Worm (Caenorhabditis elegans) whole organism, L1 larva: Measurements from ENCODE around the gene gcy-33.

Source experiments
- C34B4.2 ChIP-seq: sonication (generic microtip); optimal IDR thresholded peaks from 2 replicates; lab custom pipeline; 2017; ENCODE audit warnings: mild to moderate bottlenecking, missing genetic modification characterization, missing compliant biosample characterization
- blmp-1 ChIP-seq: fragments of 150-350 bp; optimal IDR thresholded peaks from 2 replicates; lab custom pipeline; 2014; ENCODE audit warnings: missing biosample characterization, missing genetic modification characterization
- ceh-88 ChIP-seq: fragments of 200-800 bp; sonication (Bioruptor generic); IDR thresholded peaks from 2 replicates; pipeline ENCODE4 v1.3.6; 2022; ENCODE audit warnings: missing genetic modification characterization, missing compliant biosample characterization
- dsc-1 ChIP-seq: sonication (generic microtip); optimal IDR thresholded peaks from 2 replicates; lab custom pipeline; 2016; ENCODE audit warnings: mild to moderate bottlenecking, missing genetic modification characterization, missing compliant biosample characterization
- efl-1 ChIP-seq, 4 experiments: fragments of 150-350 bp; optimal IDR thresholded peaks in 3 of 4; peaks in 1 of 4; 1 replicate in 1 of 4; 2 replicates in 3 of 4; lab custom pipeline; 2014; ENCODE audit warnings: missing biosample characterization in 2 of 4, missing genetic modification characterization in 2 of 4, missing genetic modification reagents in 2 of 4
- egl-27 ChIP-seq, 2 experiments: fragments of 150-350 bp in 1 of 2; sonication (generic microtip); optimal IDR thresholded peaks; 3 replicates each; lab custom pipeline; 2017 to 2018; ENCODE audit warnings: missing biosample characterization in 2 of 2, missing genetic modification characterization in 2 of 2, missing genetic modification reagents in 2 of 2
- elt-2 ChIP-seq: sonication (generic microtip); optimal IDR thresholded peaks from 2 replicates; lab custom pipeline; 2016; ENCODE audit warnings: missing genetic modification characterization, mild to moderate bottlenecking, inconsistent platforms, missing compliant biosample characterization, missing genetic modification reagents
- fkh-10 ChIP-seq: sonication (generic microtip); optimal IDR thresholded peaks from 2 replicates; lab custom pipeline; 2017; ENCODE audit warnings: missing biosample characterization, missing genetic modification reagents, missing genetic modification characterization
- fkh-8 ChIP-seq: sonication (generic microtip); optimal IDR thresholded peaks from 2 replicates; lab custom pipeline; 2016; ENCODE audit warnings: mild to moderate bottlenecking, missing genetic modification characterization, missing compliant biosample characterization
- jun-1 ChIP-seq: fragments of 150-350 bp; optimal IDR thresholded peaks from 2 replicates; lab custom pipeline; 2014; ENCODE audit warnings: missing biosample characterization, missing genetic modification reagents, missing genetic modification characterization
- lin-13 ChIP-seq: fragments of 150-350 bp; optimal IDR thresholded peaks from 2 replicates; lab custom pipeline; 2014; ENCODE audit warnings: missing biosample characterization, missing genetic modification reagents, missing genetic modification characterization
- lin-14 ChIP-seq: fragments of 200-800 bp; sonication (Bioruptor generic); optimal IDR thresholded peaks from 2 replicates; lab custom pipeline; 2018; ENCODE audit warnings: mild to moderate bottlenecking, missing genetic modification characterization, moderate library complexity, missing compliant biosample characterization
- lin-35 ChIP-seq, 2 experiments: fragments of 150-350 bp; optimal IDR thresholded peaks; 2 replicates each; lab custom pipeline; 2014; ENCODE audit warnings: missing biosample characterization in 2 of 2, missing genetic modification characterization in 2 of 2, missing genetic modification reagents in 2 of 2
- mab-9 ChIP-seq: fragments of 200-800 bp; sonication (Bioruptor generic); IDR thresholded peaks from 2 replicates; pipeline ENCODE4 v1.3.6; 2022; ENCODE audit warnings: missing genetic modification reagents, missing genetic modification characterization, missing compliant biosample characterization
- nhr-20 ChIP-seq: sonication (generic microtip); optimal IDR thresholded peaks from 2 replicates; lab custom pipeline; 2016; ENCODE audit warnings: mild to moderate bottlenecking, missing genetic modification characterization, missing compliant biosample characterization
- nhr-28 ChIP-seq: fragments of 150-350 bp; optimal IDR thresholded peaks from 2 replicates; lab custom pipeline; 2014; ENCODE audit warnings: missing biosample characterization, missing genetic modification characterization
- nhr-71 ChIP-seq: sonication (generic microtip); optimal IDR thresholded peaks from 2 replicates; lab custom pipeline; 2016; ENCODE audit warnings: mild to moderate bottlenecking, missing genetic modification characterization, moderate library complexity, missing compliant biosample characterization
- nhr-76 ChIP-seq: sonication (generic microtip); optimal IDR thresholded peaks from 2 replicates; lab custom pipeline; 2017; ENCODE audit warnings: missing biosample characterization, missing genetic modification characterization
- nhr-90 ChIP-seq: sonication (generic microtip); optimal IDR thresholded peaks from 2 replicates; lab custom pipeline; 2016; ENCODE audit warnings: mild to moderate bottlenecking, missing genetic modification characterization, missing compliant biosample characterization; ENCODE audit not compliant: poor library complexity
- pax-3 ChIP-seq: fragments of 200-800 bp; sonication (Bioruptor generic); optimal IDR thresholded peaks from 2 replicates; lab custom pipeline; 2018; ENCODE audit warnings: mild to moderate bottlenecking, missing genetic modification characterization, moderate library complexity, missing compliant biosample characterization
- pqm-1 ChIP-seq: sonication (generic microtip); optimal IDR thresholded peaks from 3 replicates; lab custom pipeline; 2017; ENCODE audit warnings: missing biosample characterization, missing genetic modification characterization
- snpc-4 ChIP-seq: fragments of 150-350 bp; optimal IDR thresholded peaks from 2 replicates; lab custom pipeline; 2014; ENCODE audit warnings: missing biosample characterization, missing genetic modification characterization
- snu-23 ChIP-seq: sonication (generic microtip); optimal IDR thresholded peaks from 2 replicates; lab custom pipeline; 2016; ENCODE audit warnings: missing genetic modification characterization, missing compliant biosample characterization
- swsn-7 ChIP-seq: sonication (generic microtip); optimal IDR thresholded peaks from 2 replicates; lab custom pipeline; 2016; ENCODE audit warnings: missing genetic modification characterization, missing compliant biosample characterization
- unc-130 ChIP-seq: fragments of 150-350 bp; optimal IDR thresholded peaks from 2 replicates; lab custom pipeline; 2017; ENCODE audit warnings: missing biosample characterization, missing genetic modification characterization, inconsistent platforms
- unc-86 ChIP-seq: sonication (generic microtip); optimal IDR thresholded peaks from 2 replicates; lab custom pipeline; 2016; ENCODE audit warnings: missing genetic modification characterization, missing compliant biosample characterization
- ztf-11 ChIP-seq, 2 experiments: sonication (generic microtip); optimal IDR thresholded peaks; 2 replicates each; lab custom pipeline; 2016 to 2017; ENCODE audit warnings: missing genetic modification characterization in 2 of 2, missing biosample characterization in 1 of 2, missing compliant biosample characterization in 1 of 2
- ztf-4 ChIP-seq: fragments of 150-350 bp; optimal IDR thresholded peaks from 2 replicates; lab custom pipeline; 2014; ENCODE audit warnings: missing biosample characterization, missing genetic modification characterization

Gene gcy-33

DNA sequence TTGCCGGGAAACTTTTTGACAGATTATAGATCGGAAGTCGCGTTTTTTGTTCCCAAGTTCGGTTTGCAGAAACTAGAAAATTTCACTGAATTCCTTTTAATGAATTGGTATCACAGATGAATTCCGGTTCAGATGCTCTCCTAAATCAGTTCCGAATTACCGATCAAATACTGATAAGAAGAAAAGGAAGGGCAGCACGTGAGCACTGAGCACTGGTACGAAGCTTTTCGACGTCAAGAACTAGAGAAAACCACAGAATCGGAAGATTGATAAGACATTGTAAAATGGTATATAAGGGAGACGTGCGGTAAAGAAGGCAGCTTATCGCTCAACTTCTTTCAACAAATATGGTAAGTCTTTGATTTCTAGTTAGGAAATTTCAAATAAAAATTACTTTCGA is 26.4 kb downstream of the gcy-33 start, which contains the start of gene cpr-1:
cpr-1 (plus strand) TSS at position 319 of the 400 bp plus-strand sequence.
- TF ChIP-seq snu-23 (GFP tag; lab: Kevin White, UChicago), result no peak
- TF ChIP-seq snpc-4, result no peak
- peak; percentile 98 for TF ChIP-seq elt-2 (tag; lab: Kevin White, UChicago)
- no peak for TF ChIP-seq nhr-28 (tag; lab: Kevin White, UChicago)
- no peak for TF ChIP-seq efl-1 (optimal IDR thresholded peaks at IDR 0.05; lab: Kevin White, UChicago)
- peak in 1 of 2 experiments; percentile 78 for TF ChIP-seq efl-1 (GFP tag; optimal IDR thresholded peaks at IDR 0.05 in 1 of 2; lab: Kevin White, UChicago)
- peak; percentile 32 for TF ChIP-seq pax-3 (tag; lab: Kevin White, UChicago)
- TF ChIP-seq ztf-11 (tag; optimal IDR thresholded peaks at IDR 0.05; lab: Kevin White, UChicago), result no peak
- TF ChIP-seq lin-13, result no peak
- TF ChIP-seq blmp-1, result no peak
- TF ChIP-seq lin-35 (GFP tag; optimal IDR thresholded peaks at IDR 0.05; lab: Kevin White, UChicago), result peak in 1 of 2 experiments; percentile 41
- no peak for TF ChIP-seq egl-27 (tag; optimal IDR thresholded peaks at IDR 0.05; lab: Kevin White, UChicago)
- peak; percentile 85 for TF ChIP-seq pqm-1 (tag; lab: Kevin White, UChicago)
- peak; percentile 42 for TF ChIP-seq nhr-20
- peak; percentile 11 for TF ChIP-seq jun-1
- peak; percentile 17 for TF ChIP-seq nhr-71 (tag; lab: Kevin White, UChicago)

DNA sequence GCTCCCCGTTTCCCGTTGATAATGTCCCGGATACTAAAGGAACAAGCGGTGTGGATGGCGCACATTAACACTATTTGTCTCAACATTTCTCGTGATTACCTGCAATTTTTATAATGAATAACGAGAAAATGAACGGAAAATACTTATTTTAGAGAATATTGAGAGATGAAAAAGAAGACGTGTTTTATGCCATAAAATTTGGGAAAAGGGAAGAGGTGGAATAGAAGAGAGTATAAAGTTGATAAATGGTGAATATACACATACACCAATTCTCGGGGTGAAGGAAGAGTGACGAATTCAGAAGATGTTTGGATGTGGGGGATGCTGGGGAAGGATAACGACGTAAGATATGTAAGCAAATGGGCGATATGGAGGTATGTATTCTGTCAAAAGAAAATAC is 36.9 kb downstream of the gcy-33 start, which contains the start of gene F58H1.7:
F58H1.7 (minus strand) TSS at position 101 of the 400 bp plus-strand sequence.
- TF ChIP-seq swsn-7 (tag; lab: Kevin White, UChicago), result no peak
- TF ChIP-seq efl-1 (optimal IDR thresholded peaks at IDR 0.05; lab: Kevin White, UChicago), result no peak
- TF ChIP-seq efl-1 (GFP tag; optimal IDR thresholded peaks at IDR 0.05 in 1 of 2; lab: Kevin White, UChicago), result no peak
- TF ChIP-seq nhr-76 (tag; lab: Kevin White, UChicago), result no peak
- TF ChIP-seq ztf-4 (tag; lab: Kevin White, UChicago), result no peak
- no peak for TF ChIP-seq fkh-8 (tag; lab: Kevin White, UChicago)
- no peak for TF ChIP-seq nhr-71 (tag; lab: Kevin White, UChicago)
- TF ChIP-seq unc-86 (tag; lab: Kevin White, UChicago), result no peak
- no peak for TF ChIP-seq jun-1
- TF ChIP-seq unc-130 (tag; lab: Kevin White, UChicago), result no peak
- no peak for TF ChIP-seq nhr-90
- TF ChIP-seq, all 84 proteins: peak for 0

DNA sequence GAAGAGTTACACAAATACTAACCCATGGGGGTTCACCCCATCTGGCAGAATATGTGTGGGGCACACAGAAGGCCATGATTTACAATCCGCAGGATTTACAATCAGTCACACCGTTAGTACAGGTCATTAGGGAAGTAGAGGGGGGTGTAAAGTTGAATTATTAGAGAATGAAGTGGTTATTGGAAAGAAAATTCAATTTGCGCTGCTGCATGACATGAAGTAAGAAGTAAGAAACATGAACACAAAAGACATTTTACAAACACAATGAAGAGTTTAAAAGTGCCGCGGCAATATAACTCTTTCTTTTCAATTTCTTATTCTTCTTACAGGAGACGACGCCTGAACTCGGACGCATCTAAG is 40.8 kb downstream of the gcy-33 start:
- TF ChIP-seq ceh-88 (GFP tag; lab: Robert Waterston, UW) (no peak), fkh-10 (GFP tag; lab: Kevin White, UChicago) (peak; percentile 37), efl-1 (optimal IDR thresholded peaks at IDR 0.05; lab: Kevin White, UChicago) (no peak), efl-1 (GFP tag; optimal IDR thresholded peaks at IDR 0.05 in 1 of 2; lab: Kevin White, UChicago) (peak in 1 of 2 experiments; percentile 20)

DNA sequence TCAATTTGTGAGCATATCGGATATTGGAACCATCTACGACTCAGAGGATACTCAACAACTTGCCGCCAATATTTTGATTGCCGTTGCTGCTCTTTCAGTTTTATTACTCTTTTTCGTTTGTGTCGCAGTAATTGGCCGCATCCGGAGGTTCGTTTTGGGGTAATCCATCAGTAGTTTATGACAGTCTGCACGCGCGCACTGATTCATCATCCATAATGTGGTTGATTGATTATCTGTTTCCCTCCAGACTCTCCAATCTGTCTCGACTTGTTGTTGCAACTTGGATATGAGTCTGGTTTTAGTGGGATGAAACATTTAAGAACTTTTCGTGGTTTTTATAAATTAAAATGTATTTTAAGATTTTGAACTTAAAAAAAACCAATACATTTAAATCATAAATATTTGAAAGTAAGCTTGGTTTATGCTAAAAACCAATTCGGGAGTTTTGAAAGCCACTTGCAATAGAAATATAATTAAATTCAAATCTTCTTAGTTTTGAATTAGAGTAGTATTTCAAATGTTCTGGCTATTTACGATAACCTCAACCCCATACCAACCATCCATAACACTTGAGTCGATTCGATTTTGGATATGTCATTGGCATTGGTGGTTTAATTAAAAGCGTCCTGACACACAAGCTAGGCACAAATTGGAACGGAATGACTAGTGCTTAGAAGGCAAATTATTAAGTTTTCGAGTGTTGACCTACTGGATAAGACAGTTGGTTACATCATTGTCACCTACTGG is 41.3 kb downstream of the gcy-33 start:
- TF ChIP-seq C34B4.2 (tag; lab: Kevin White, UChicago), result no peak
- no peak for TF ChIP-seq lin-14
- TF ChIP-seq efl-1 (optimal IDR thresholded peaks at IDR 0.05; lab: Kevin White, UChicago), result no peak
- TF ChIP-seq efl-1 (GFP tag; optimal IDR thresholded peaks at IDR 0.05 in 1 of 2; lab: Kevin White, UChicago), result peak in 1 of 2 experiments; percentile 53

DNA sequence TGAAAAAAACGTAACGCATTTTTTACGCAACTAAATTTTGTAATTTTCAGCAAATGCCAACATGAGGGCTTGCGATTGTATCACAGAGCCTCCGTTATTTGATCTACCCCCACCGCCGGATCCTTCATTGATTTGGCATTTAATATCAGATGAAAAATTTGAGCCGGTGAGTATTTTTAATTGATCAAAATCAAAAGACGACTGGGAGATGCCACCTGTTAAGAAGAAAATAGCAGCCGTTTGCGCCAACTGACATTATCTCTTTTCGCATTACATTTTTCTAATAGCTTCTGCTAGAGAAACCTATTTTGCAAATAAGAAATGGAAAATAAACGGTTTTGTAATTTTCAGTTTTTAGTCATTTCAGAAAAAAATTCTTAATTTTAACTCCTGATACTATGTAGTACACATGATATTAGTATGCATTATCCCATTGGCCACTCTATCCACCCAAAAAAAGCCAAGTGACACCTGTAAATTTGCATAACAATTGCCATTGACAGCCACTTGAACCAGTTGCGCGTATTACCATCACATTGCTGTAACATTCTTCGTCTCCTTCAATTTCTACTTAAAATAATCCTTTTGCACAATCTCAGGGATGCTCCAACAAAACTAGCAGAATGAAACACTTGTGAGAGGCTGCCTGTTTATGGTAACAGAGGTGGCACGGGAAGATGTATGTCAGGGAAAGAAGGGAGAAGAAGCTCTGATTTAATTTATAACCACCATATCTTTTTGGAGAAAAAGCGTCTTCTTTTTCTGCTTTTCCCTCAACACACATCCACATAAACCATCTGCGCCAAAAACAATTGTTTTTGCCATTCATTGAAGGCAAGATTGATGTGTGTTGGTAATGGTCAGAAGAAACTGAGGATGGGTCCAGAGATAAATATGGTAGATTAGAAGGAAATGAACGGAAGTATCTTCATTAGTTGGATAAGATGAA is 43.0 kb downstream of the gcy-33 start, which contains the start of gene F58H1.5:
F58H1.5 (plus strand) TSS at position 51 of the 949 bp plus-strand sequence.
- TF ChIP-seq lin-14 (peak; percentile 33), mab-9 (GFP tag; lab: Robert Waterston, UW) (no peak), efl-1 (optimal IDR thresholded peaks at IDR 0.05; lab: Kevin White, UChicago) (no peak), efl-1 (GFP tag; optimal IDR thresholded peaks at IDR 0.05 in 1 of 2; lab: Kevin White, UChicago) (peak in 1 of 2 experiments; percentile 82), dsc-1 (tag; lab: Kevin White, UChicago) (no peak)
- TF ChIP-seq, all 84 proteins: peak for 2
